Worm (Caenorhabditis elegans): ENCODE data around the gene F07E5.13.

DNA sequence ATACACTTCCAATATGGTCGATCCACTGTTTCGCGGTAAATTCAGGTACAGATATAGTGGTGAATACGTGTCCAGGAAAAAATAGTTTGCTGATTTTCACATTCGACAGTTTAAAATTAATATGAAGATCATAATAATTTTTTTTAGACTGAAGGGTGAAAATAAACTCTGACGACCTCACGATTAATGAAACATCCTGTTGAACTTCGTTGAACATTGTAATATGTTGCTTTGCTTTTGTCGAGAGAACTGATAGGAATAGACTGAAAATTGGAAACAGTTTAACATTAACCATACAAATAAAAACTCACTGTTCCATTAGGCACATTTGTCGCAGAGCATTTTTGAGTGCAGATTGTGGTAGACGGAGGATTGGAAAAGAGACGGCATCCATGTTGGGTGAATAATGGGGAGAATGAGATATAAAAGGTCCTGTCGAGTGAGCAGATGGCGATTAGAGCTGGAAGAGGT, 29.6 kb upstream of the F07E5.13 start, which contains the start of gene fbxb-37:
- TF ChIP-seq gei-17 (GFP tag; optimal IDR thresholded peaks at IDR 0.05) (no peak), ztf-6 (GFP tag; IDR thresholded peaks at IDR 0.05) (no peak), him-1 (tag; optimal IDR thresholded peaks at IDR 0.05) (no peak), hsf-1 (GFP tag; IDR thresholded peaks at IDR 0.05) (no peak), sea-2 (GFP tag; IDR thresholded peaks at IDR 0.05) (no peak), snpc-4 (GFP tag; optimal IDR thresholded peaks at IDR 0.05) (no peak), snpc-4 (tag; optimal IDR thresholded peaks at IDR 0.05) (no peak), lag-1 (GFP tag; IDR thresholded peaks at IDR 0.05) (no peak), mcd-1 (GFP tag; IDR thresholded peaks at IDR 0.05) (no peak), F37B4.10 (GFP tag; IDR thresholded peaks at IDR 0.05) (no peak)

Measured in whole organism, young adult.